Fruit fly (Drosophila melanogaster) whole organism, embryonic: ENCODE results near the gene CG34116.
A peak's percentile ranks its signal among the peaks of the same experiment; 100 is the strongest.

Source experiments
- Adf1 ChIP-seq: fragments of 200-800 bp; sonication (Bioruptor generic); IDR thresholded peaks from 2 replicates; pipeline ENCODE4 v1.3.6; 2022; ENCODE audit warnings: missing biosample characterization, missing genetic modification characterization
- BtbVII ChIP-seq: fragments of 200-800 bp; sonication (Bioruptor generic); optimal IDR thresholded peaks from 3 replicates; lab custom pipeline; 2017; ENCODE audit warnings: missing biosample characterization, mild to moderate bottlenecking, missing genetic modification characterization
- CG10209 ChIP-seq: fragments of 200-800 bp; sonication (Bioruptor generic); optimal IDR thresholded peaks from 3 replicates; lab custom pipeline; 2017; ENCODE audit warnings: missing biosample characterization, mild to moderate bottlenecking, missing genetic modification characterization, missing genetic modification reagents
- CG10462 ChIP-seq: fragments of 200-800 bp; sonication (Bioruptor generic); optimal IDR thresholded peaks from 2 replicates; lab custom pipeline; 2016; ENCODE audit warnings: missing biosample characterization, missing genetic modification characterization
- CG10543 ChIP-seq: fragments of 200-800 bp; sonication (Bioruptor generic); optimal IDR thresholded peaks from 3 replicates; lab custom pipeline; 2017; ENCODE audit warnings: missing biosample characterization, mild to moderate bottlenecking, missing genetic modification characterization, moderate library complexity
- CG11247 ChIP-seq: fragments of 200-800 bp; sonication (Bioruptor generic); IDR thresholded peaks from 2 replicates; pipeline ENCODE4 v1.3.6; 2022; ENCODE audit warnings: missing biosample characterization, missing genetic modification characterization
- CG1233 ChIP-seq: fragments of 200-800 bp; sonication (Bioruptor generic); optimal IDR thresholded peaks from 4 replicates; lab custom pipeline; 2018; ENCODE audit warnings: missing biosample characterization, mild to moderate bottlenecking, missing genetic modification characterization
- CG12942 ChIP-seq: fragments of 200-800 bp; sonication (Bioruptor generic); optimal IDR thresholded peaks from 3 replicates; lab custom pipeline; 2016; ENCODE audit warnings: missing biosample characterization, missing genetic modification characterization
- CG1529 ChIP-seq: fragments of 200-800 bp; sonication (Bioruptor generic); optimal IDR thresholded peaks from 3 replicates; lab custom pipeline; 2018; ENCODE audit warnings: missing biosample characterization, missing genetic modification characterization
- CG18619 ChIP-seq: fragments of 200-800 bp; sonication (Bioruptor generic); optimal IDR thresholded peaks from 3 replicates; lab custom pipeline; 2017; ENCODE audit warnings: missing biosample characterization, mild to moderate bottlenecking, missing genetic modification characterization
- CG32772 ChIP-seq: fragments of 200-800 bp; sonication (Bioruptor generic); IDR thresholded peaks from 2 replicates; pipeline ENCODE4 v1.3.6; 2022; ENCODE audit warnings: missing biosample characterization, missing genetic modification characterization
- CG3726 ChIP-seq: fragments of 200-800 bp; sonication (Bioruptor generic); IDR thresholded peaks from 3 replicates; pipeline ENCODE4, ENCODE4 v1.3.6; 2022; ENCODE audit warnings: missing biosample characterization, missing genetic modification characterization
- CG4424 ChIP-seq: fragments of 200-800 bp; sonication (Bioruptor generic); optimal IDR thresholded peaks from 3 replicates; lab custom pipeline; 2016; ENCODE audit warnings: missing biosample characterization, missing genetic modification characterization
- CG4617 ChIP-seq: fragments of 200-800 bp; sonication (Bioruptor generic); optimal IDR thresholded peaks from 3 replicates; lab custom pipeline; 2016; ENCODE audit warnings: missing biosample characterization, missing genetic modification characterization, borderline replicate concordance
- CG5245 ChIP-seq: fragments of 200-800 bp; sonication (Bioruptor generic); optimal IDR thresholded peaks from 3 replicates; lab custom pipeline; 2016; ENCODE audit warnings: missing biosample characterization, missing genetic modification characterization
- CG6272 ChIP-seq: fragments of 200-800 bp; sonication (Bioruptor generic); IDR thresholded peaks from 2 replicates; pipeline ENCODE4 v1.3.6; 2022; ENCODE audit warnings: missing biosample characterization, missing genetic modification characterization
- CkIIα-i1 ChIP-seq: fragments of 200-800 bp; sonication (Bioruptor generic); IDR thresholded peaks from 2 replicates; pipeline ENCODE4 v1.3.6; 2022; ENCODE audit warnings: missing biosample characterization, missing genetic modification characterization
- Deaf1 ChIP-seq: fragments of 200-800 bp; optimal IDR thresholded peaks from 3 replicates; lab custom pipeline; 2019; ENCODE audit warnings: missing biosample characterization, mild to moderate bottlenecking, missing genetic modification characterization, moderate library complexity
- Dref ChIP-seq: fragments of 200-800 bp; sonication (Bioruptor generic); IDR thresholded peaks from 2 replicates; pipeline ENCODE4 v1.3.6; 2022; ENCODE audit warnings: missing biosample characterization, missing genetic modification characterization
- Ets97D ChIP-seq: fragments of 200-800 bp; sonication (Bioruptor generic); optimal IDR thresholded peaks from 3 replicates; lab custom pipeline; 2016; ENCODE audit warnings: missing biosample characterization, missing genetic modification characterization
- Gug ChIP-seq: fragments of 200-800 bp; sonication (Bioruptor generic); IDR thresholded peaks from 4 replicates; pipeline ENCODE4 v1.3.6; 2022; ENCODE audit warnings: missing biosample characterization, missing genetic modification characterization
- HHEX ChIP-seq: fragments of 200-800 bp; sonication (Bioruptor generic); optimal IDR thresholded peaks from 3 replicates; lab custom pipeline; 2017; ENCODE audit warnings: missing biosample characterization, mild to moderate bottlenecking, missing genetic modification characterization, missing genetic modification reagents
- Lhr ChIP-seq: fragments of 200-800 bp; sonication (Bioruptor generic); optimal IDR thresholded peaks from 3 replicates; lab custom pipeline; 2017; ENCODE audit warnings: mild to moderate bottlenecking, missing biosample characterization, missing genetic modification reagents, missing genetic modification characterization
- Lpt ChIP-seq: fragments of >200 bp; optimal IDR thresholded peaks from 2 replicates; lab custom pipeline; 2018; ENCODE audit warnings: missing biosample characterization, missing genetic modification characterization
- MTF-1 ChIP-seq: fragments of 200-800 bp; sonication (Bioruptor generic); optimal IDR thresholded peaks from 2 replicates; lab custom pipeline; 2018; ENCODE audit warnings: missing biosample characterization, mild to moderate bottlenecking, missing genetic modification characterization, borderline replicate concordance
- Mrtf ChIP-seq: fragments of 200-800 bp; sonication (Bioruptor generic); IDR thresholded peaks from 3 replicates; pipeline ENCODE4 v1.3.6; 2022; ENCODE audit warnings: missing biosample characterization, missing genetic modification characterization
- Poxn ChIP-seq: fragments of 200-800 bp; sonication (Bioruptor generic); IDR thresholded peaks from 2 replicates; pipeline ENCODE4 v1.3.6; 2022; ENCODE audit warnings: missing biosample characterization, missing genetic modification characterization
- Sin3A ChIP-seq: fragments of >200 bp; optimal IDR thresholded peaks from 2 replicates; lab custom pipeline; 2018
- Xrp1 ChIP-seq: fragments of 200-800 bp; sonication (Bioruptor generic); IDR thresholded peaks from 2 replicates; pipeline ENCODE4 v1.3.6; 2022; ENCODE audit warnings: missing biosample characterization, missing genetic modification characterization
- abd-A ChIP-seq: fragments of 200-800 bp; sonication (Bioruptor generic); optimal IDR thresholded peaks from 3 replicates; lab custom pipeline; 2019; ENCODE audit warnings: missing biosample characterization, mild to moderate bottlenecking, missing genetic modification characterization, moderate library complexity
- bsh ChIP-seq, 2 experiments: fragments of 200-800 bp; sonication (Bioruptor generic); optimal IDR thresholded peaks; 2 replicates each; lab custom pipeline; 2017 to 2018; ENCODE audit warnings: mild to moderate bottlenecking in 2 of 2, missing biosample characterization in 2 of 2, missing genetic modification characterization in 2 of 2, moderate library complexity in 1 of 2
- caup ChIP-seq: fragments of 200-800 bp; sonication (Bioruptor generic); optimal IDR thresholded peaks from 3 replicates; lab custom pipeline; 2017; ENCODE audit warnings: missing biosample characterization, mild to moderate bottlenecking, missing genetic modification characterization, moderate library complexity; ENCODE audit not compliant: severe bottlenecking
- crc ChIP-seq: fragments of 200-800 bp; sonication (Bioruptor generic); optimal IDR thresholded peaks from 2 replicates; lab custom pipeline; 2016; ENCODE audit warnings: missing biosample characterization, missing genetic modification characterization
- dm ChIP-seq: fragments of 200-800 bp; sonication (Bioruptor generic); optimal IDR thresholded peaks from 3 replicates; lab custom pipeline; 2016; ENCODE audit warnings: missing biosample characterization, missing genetic modification characterization
- esg ChIP-seq: fragments of 200-800 bp; sonication (Bioruptor generic); conservative IDR thresholded peaks from 2 replicates; pipeline ENCODE4 v1.3.6; 2022; ENCODE audit warnings: missing biosample characterization, missing genetic modification characterization
- fd102C ChIP-seq: fragments of 200-800 bp; sonication (Bioruptor generic); optimal IDR thresholded peaks from 2 replicates; lab custom pipeline; 2018; ENCODE audit warnings: missing biosample characterization, mild to moderate bottlenecking, missing genetic modification characterization, moderate library complexity
- fd3F ChIP-seq: fragments of 200-800 bp; sonication (Bioruptor generic); optimal IDR thresholded peaks from 2 replicates; lab custom pipeline; 2018; ENCODE audit warnings: missing biosample characterization, mild to moderate bottlenecking, missing genetic modification characterization, moderate library complexity
- ham ChIP-seq: fragments of 200-800 bp; sonication (Bioruptor generic); IDR thresholded peaks from 2 replicates; pipeline ENCODE4 v1.3.6; 2022; ENCODE audit warnings: missing biosample characterization, missing genetic modification characterization
- her ChIP-seq: fragments of 200-800 bp; sonication (Bioruptor generic); optimal IDR thresholded peaks from 2 replicates; lab custom pipeline; 2016; ENCODE audit warnings: missing biosample characterization, missing genetic modification characterization
- jing ChIP-seq: fragments of 200-800 bp; sonication (Bioruptor generic); optimal IDR thresholded peaks from 2 replicates; lab custom pipeline; 2018; ENCODE audit warnings: missing biosample characterization, mild to moderate bottlenecking, missing genetic modification characterization
- nerfin-1 ChIP-seq: fragments of 200-800 bp; sonication (Bioruptor generic); optimal IDR thresholded peaks from 3 replicates; lab custom pipeline; 2019; ENCODE audit warnings: missing biosample characterization, mild to moderate bottlenecking, missing genetic modification characterization, moderate library complexity
- ro ChIP-seq: fragments of 200-800 bp; sonication (Bioruptor generic); IDR thresholded peaks from 2 replicates; pipeline ENCODE4 v1.3.6; 2022; ENCODE audit warnings: missing biosample characterization, missing genetic modification characterization
- slp2 ChIP-seq: fragments of 200-800 bp; sonication (Bioruptor generic); optimal IDR thresholded peaks from 2 replicates; lab custom pipeline; 2016; ENCODE audit warnings: missing biosample characterization, missing genetic modification characterization
- so ChIP-seq: fragments of 200-800 bp; sonication (Bioruptor generic); IDR thresholded peaks from 3 replicates; pipeline ENCODE4 v1.3.6; 2022; ENCODE audit warnings: missing biosample characterization, missing genetic modification characterization
- sqz ChIP-seq: fragments of 200-800 bp; sonication (Bioruptor generic); optimal IDR thresholded peaks from 3 replicates; lab custom pipeline; 2018; ENCODE audit warnings: missing biosample characterization, mild to moderate bottlenecking, missing genetic modification characterization
- ttk ChIP-seq: fragments of 200-800 bp; sonication (Bioruptor generic); IDR thresholded peaks from 2 replicates; pipeline ENCODE4 v2.1.2; 2022; ENCODE audit warnings: missing biosample characterization, missing genetic modification characterization
- vnd ChIP-seq: fragments of 200-800 bp; sonication (Bioruptor generic); IDR thresholded peaks from 3 replicates; pipeline ENCODE4 v1.3.6; 2022; ENCODE audit warnings: missing biosample characterization, missing genetic modification characterization; ENCODE audit not compliant: partially characterized antibody
- wor ChIP-seq: fragments of 200-800 bp; sonication (Bioruptor generic); IDR thresholded peaks from 2 replicates; pipeline ENCODE4 v1.3.6; 2022; ENCODE audit warnings: missing biosample characterization, missing genetic modification characterization
- zfh2 ChIP-seq: fragments of 200-800 bp; sonication (Bioruptor generic); optimal IDR thresholded peaks from 2 replicates; lab custom pipeline; 2016; ENCODE audit warnings: missing biosample characterization, missing genetic modification characterization

Gene CG34116

DNA sequence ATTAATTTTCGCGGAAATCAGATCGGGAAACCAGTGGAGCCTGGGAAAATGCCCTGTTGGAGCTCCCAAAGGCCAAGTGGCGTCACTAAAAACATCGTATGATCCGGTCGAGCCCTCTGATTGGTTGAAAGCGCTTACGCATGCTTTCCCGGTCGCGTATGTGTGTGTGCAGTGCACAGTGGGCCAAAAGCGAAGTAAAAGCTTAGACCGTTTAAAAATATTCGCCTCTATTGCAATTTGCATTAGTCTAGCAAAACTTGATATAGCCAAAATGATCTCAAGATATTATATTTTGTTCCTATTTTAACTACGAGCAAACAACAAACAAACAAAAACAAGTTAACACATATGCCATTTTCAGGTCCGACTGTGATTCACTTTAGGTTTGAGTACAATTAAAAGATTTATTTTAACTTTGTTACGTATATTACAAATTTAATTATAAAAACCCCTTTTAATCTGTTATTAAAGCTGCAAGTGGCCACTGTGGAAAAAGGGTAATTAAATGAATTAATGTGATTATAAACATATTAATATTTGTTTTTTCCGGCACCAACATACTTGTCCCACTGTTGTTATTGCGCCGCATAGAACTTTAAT is 11.5 kb downstream of the CG34116 start (continued):
- TF ChIP-seq Gug (GFP tag; lab: Robert Waterston, UW) (peak; percentile 54; the same call in 2 of the 4 replicates), dm (GFP tag; lab: Kevin White, UChicago) (peak; percentile 57), wor (GFP tag; lab: Robert Waterston, UW) (no peak; the same call in 1 of the 2 replicates), nerfin-1 (tag; lab: Kevin White, UChicago) (peak; percentile 84), HHEX (peak; percentile 86), fd102C (GFP tag; lab: Kevin White, UChicago) (no peak), CG11247 (GFP tag; lab: Robert Waterston, UW) (peak; percentile 57), CG1233 (GFP tag; lab: Kevin White, UChicago) (peak; percentile 83), her (peak; percentile 73), caup (peak; percentile 91), CG4617 (GFP tag; lab: Kevin White, UChicago) (no peak), Xrp1 (GFP tag; lab: Robert Waterston, UW) (peak; percentile 82), CG10462 (GFP tag; lab: Kevin White, UChicago) (peak; percentile 69), CG10543 (GFP tag; lab: Kevin White, UChicago) (peak; percentile 96), CG12942 (GFP tag; lab: Kevin White, UChicago) (peak; percentile 62), Poxn (GFP tag; lab: Robert Waterston, UW) (0 out of 2 replicates have a peak, but pooled peaks have one; percentile 3), CG3726 (GFP tag; lab: Robert Waterston, UW) (no peak), CkIIα-i1 (no peak), zfh2 (GFP tag; lab: Kevin White, UChicago) (peak; percentile 76), Mrtf (GFP tag; lab: Robert Waterston, UW) (peak; percentile 46; the same call in 1 of the 3 replicates), slp2 (GFP tag; lab: Kevin White, UChicago) (peak; percentile 73), Adf1 (GFP tag; lab: Robert Waterston, UW) (peak; percentile 56), ttk (no peak; the same call in 1 of the 2 replicates), CG32772 (GFP tag; lab: Robert Waterston, UW) (peak; percentile 61; the same call in 1 of the 2 replicates), bsh (GFP tag; optimal IDR thresholded peaks at IDR 0.05; lab: Kevin White, UChicago) (peak; percentile 74 to 93), CG6272 (GFP tag; lab: Robert Waterston, UW) (peak; percentile 64; the same call in 1 of the 2 replicates), Dref (GFP tag; lab: Robert Waterston, UW) (no peak; the same call in 1 of the 2 replicates), so (GFP tag; lab: Robert Waterston, UW) (peak; percentile 67), Deaf1 (tag; lab: Kevin White, UChicago) (peak; percentile 68), CG4424 (GFP tag; lab: Kevin White, UChicago) (peak; percentile 86), Lhr (GFP tag; lab: Kevin White, UChicago) (peak; percentile 57), fd3F (GFP tag; lab: Kevin White, UChicago) (peak; percentile 81), Lpt (no peak), abd-A (tag; lab: Kevin White, UChicago) (no peak), CG18619 (GFP tag; lab: Kevin White, UChicago) (peak; percentile 90), ro (GFP tag; lab: Robert Waterston, UW) (0 out of 2 replicates have a peak, but pooled peaks have one; percentile 29), CG10209 (peak; percentile 88), sqz (GFP tag; lab: Kevin White, UChicago) (no peak), crc (no peak), vnd (GFP tag; lab: Robert Waterston, UW) (peak; percentile 52; the same call in 1 of the 3 replicates), MTF-1 (GFP tag; lab: Kevin White, UChicago) (peak; percentile 66), ham (GFP tag; lab: Robert Waterston, UW) (no peak), jing (peak; percentile 67), BtbVII (GFP tag; lab: Kevin White, UChicago) (peak; percentile 93), esg (GFP tag; lab: Robert Waterston, UW) (peak; percentile 57), CG1529 (peak; percentile 73), Ets97D (GFP tag; lab: Kevin White, UChicago) (peak; percentile 44), Sin3A (lab: Kevin White, UChicago) (no peak), CG5245 (GFP tag; lab: Kevin White, UChicago) (peak; percentile 44)
